Worm (Caenorhabditis elegans): ENCODE data around the gene F38E11.6.

The F38E11.6 gene

ce11 chrIV:9467418-9467817, at the start of gene F38E11.6:
F38E11.6 (minus strand) TSS chrIV:9467518.
- no peak for TF ChIP-seq unc-62 (GFP tag; optimal IDR thresholded peaks at IDR 0.05)

- TF ChIP-seq unc-62 (GFP tag; optimal IDR thresholded peaks at IDR 0.05), result no peak
Observed at ce11 chrIV:9516831-9517230, 49.5 kb upstream of the F38E11.6 start, which contains the start of gene C33A12.19. C33A12.19 (plus strand) TSS chrIV:9516999.

- no peak for TF ChIP-seq unc-62 (GFP tag; optimal IDR thresholded peaks at IDR 0.05)
Observed at ce11 chrIV:9514132-9514531, 46.8 kb upstream of the F38E11.6 start.

- no peak for TF ChIP-seq unc-62 (GFP tag; optimal IDR thresholded peaks at IDR 0.05)
Observed at ce11 chrIV:9513360-9513777, 46.1 kb upstream of the F38E11.6 start.

ce11 chrIV:9512836-9513235, 45.5 kb upstream of the F38E11.6 start, which contains the start of gene C33A12.3:
C33A12.3 (minus strand) TSS chrIV:9513002.
- no peak for TF ChIP-seq unc-62 (GFP tag; optimal IDR thresholded peaks at IDR 0.05)

- no peak for TF ChIP-seq unc-62 (GFP tag; optimal IDR thresholded peaks at IDR 0.05)
Observed at ce11 chrIV:9511640-9512039, 44.3 kb upstream of the F38E11.6 start.

ce11 chrIV:9511221-9511638, 43.9 kb upstream of the F38E11.6 start:
- no peak for TF ChIP-seq unc-62 (GFP tag; optimal IDR thresholded peaks at IDR 0.05)

ce11 chrIV:9510439-9510838, 43.1 kb upstream of the F38E11.6 start, which contains the start of gene C33A12.4:
C33A12.4 (minus strand) TSS chrIV:9510569.
- TF ChIP-seq unc-62 (GFP tag; optimal IDR thresholded peaks at IDR 0.05), result no peak

ce11 chrIV:9508612-9509011, 41.3 kb upstream of the F38E11.6 start, which contains the start of gene ethe-1:
ethe-1 (minus strand) TSS chrIV:9508761.
- TF ChIP-seq unc-62 (GFP tag; optimal IDR thresholded peaks at IDR 0.05), result no peak

- no peak for TF ChIP-seq unc-62 (GFP tag; optimal IDR thresholded peaks at IDR 0.05)
Observed at ce11 chrIV:9506251-9506650, 38.9 kb upstream of the F38E11.6 start, which contains the start of gene ttr-9. ttr-9 (minus strand) TSS chrIV:9506351.

- no peak for TF ChIP-seq unc-62 (GFP tag; optimal IDR thresholded peaks at IDR 0.05)
Observed at ce11 chrIV:9500100-9500499, 32.8 kb upstream of the F38E11.6 start, which contains the start of gene ugt-21. ugt-21 (plus strand) TSS chrIV:9500311.

ce11 chrIV:9499636-9500035, 32.3 kb upstream of the F38E11.6 start:
- no peak for TF ChIP-seq unc-62 (GFP tag; optimal IDR thresholded peaks at IDR 0.05)

- TF ChIP-seq unc-62 (GFP tag; optimal IDR thresholded peaks at IDR 0.05), result no peak
Observed at ce11 chrIV:9498088-9498487, 30.8 kb upstream of the F38E11.6 start, which contains the start of gene sru-4. sru-4 (plus strand) TSS chrIV:9498388.

- no peak for TF ChIP-seq unc-62 (GFP tag; optimal IDR thresholded peaks at IDR 0.05)
Observed at ce11 chrIV:9496306-9496705, 29.0 kb upstream of the F38E11.6 start, which contains the start of gene sru-3. sru-3 (plus strand) TSS chrIV:9496606.

- no peak for TF ChIP-seq unc-62 (GFP tag; optimal IDR thresholded peaks at IDR 0.05)
Observed at ce11 chrIV:9490320-9490719, 23.0 kb upstream of the F38E11.6 start, which contains the start of gene sru-6. sru-6 (plus strand) TSS chrIV:9490620.

ce11 chrIV:9488315-9488714, 21.0 kb upstream of the F38E11.6 start, which contains the start of gene sru-1:
sru-1 (plus strand) TSS chrIV:9488615.
- TF ChIP-seq unc-62 (GFP tag; optimal IDR thresholded peaks at IDR 0.05), result no peak

- no peak for TF ChIP-seq unc-62 (GFP tag; optimal IDR thresholded peaks at IDR 0.05)
Observed at ce11 chrIV:9486779-9487178, 19.5 kb upstream of the F38E11.6 start.

ce11 chrIV:9485972-9486371, 18.7 kb upstream of the F38E11.6 start, which contains the start of gene sru-2:
sru-2 (plus strand) TSS chrIV:9486272.
- TF ChIP-seq unc-62 (GFP tag; optimal IDR thresholded peaks at IDR 0.05), result no peak
